Worm (Caenorhabditis elegans) whole organism, L3 larva: Measurements from ENCODE around the gene gly-3.
"Not testable (repeated sequence)": the region's sequence is repeated elsewhere in the genome, so short reads cannot be mapped to it uniquely, and the experiment has no call there.

Source experiments
- ama-1 ChIP-seq: fragments of 150-350 bp; optimal IDR thresholded peaks from 2 replicates; lab custom pipeline; 2018
- mdl-1 ChIP-seq: fragments of 150-350 bp; optimal IDR thresholded peaks from 2 replicates; lab custom pipeline; 2014; ENCODE audit warnings: missing biosample characterization, missing genetic modification characterization
- nfya-1 ChIP-seq: sonication (generic microtip); optimal IDR thresholded peaks from 2 replicates; lab custom pipeline; 2017; ENCODE audit warnings: missing genetic modification characterization, mild to moderate bottlenecking, missing compliant biosample characterization, antibody characterized with exemption, moderate library complexity; ENCODE audit not compliant: insufficient read depth
- nhr-25 ChIP-seq: sonication (generic microtip); optimal IDR thresholded peaks from 2 replicates; lab custom pipeline; 2017; ENCODE audit warnings: missing biosample characterization, missing genetic modification characterization
- pha-4 ChIP-seq: fragments of 150-350 bp; optimal IDR thresholded peaks from 2 replicates; lab custom pipeline; 2014; ENCODE audit warnings: missing biosample characterization, missing genetic modification reagents, missing genetic modification characterization
- ztf-11 ChIP-seq: fragments of 150-350 bp; optimal IDR thresholded peaks from 2 replicates; lab custom pipeline; 2014; ENCODE audit warnings: missing biosample characterization, missing genetic modification characterization

ce11 chrIII:7958922-7959609 is 41.5 kb upstream of the gly-3 start, which contains the start of gene F54H12.10:
- TF ChIP-seq pha-4; nhr-25 (tag; lab: Kevin White, UChicago); ztf-11 (tag; lab: Kevin White, UChicago); ama-1 (lab: Kevin White, UChicago); mdl-1 (tag; lab: Kevin White, UChicago); nfya-1 (tag; lab: Kevin White, UChicago): not testable (repeated sequence)
